Worm (Caenorhabditis elegans) whole organism, young adult: Measurements from ENCODE around the gene C05D12.3.

Experiments
- B0035.1 ChIP-seq: sonication (generic microtip); optimal IDR thresholded peaks from 2 replicates; lab custom pipeline; 2016; ENCODE audit warnings: missing genetic modification characterization, mild to moderate bottlenecking, missing compliant biosample characterization, missing genotype, missing genetic modification reagents
- B0261.1 ChIP-seq: sonication (generic microtip); optimal IDR thresholded peaks from 2 replicates; lab custom pipeline; 2016; ENCODE audit warnings: mild to moderate bottlenecking, missing genetic modification characterization, moderate library complexity, missing compliant biosample characterization
- B0336.3 ChIP-seq: fragments of 200-800 bp; sonication (Bioruptor generic); IDR thresholded peaks from 2 replicates; pipeline ENCODE4 v1.3.6; 2022; ENCODE audit warnings: missing genetic modification characterization, missing compliant biosample characterization
- C17E4.6 ChIP-seq: fragments of 200-800 bp; sonication (Bioruptor generic); IDR thresholded peaks from 2 replicates; pipeline ENCODE4 v1.3.6; 2022; ENCODE audit warnings: missing genetic modification reagents, missing genetic modification characterization, missing compliant biosample characterization
- F37B4.10 ChIP-seq: fragments of 200-800 bp; sonication (Bioruptor generic); IDR thresholded peaks from 2 replicates; pipeline ENCODE4 v1.3.6; 2022; ENCODE audit warnings: missing genetic modification characterization, missing compliant biosample characterization
- F52B5.7 ChIP-seq: sonication (generic microtip); optimal IDR thresholded peaks from 2 replicates; lab custom pipeline; 2016; ENCODE audit warnings: mild to moderate bottlenecking, missing genetic modification characterization, missing compliant biosample characterization
- F57A8.1 ChIP-seq: fragments of 200-800 bp; sonication (Bioruptor generic); optimal IDR thresholded peaks from 2 replicates; lab custom pipeline; 2018; ENCODE audit warnings: mild to moderate bottlenecking, missing genetic modification characterization, moderate library complexity, missing compliant biosample characterization
- K12H6.12 ChIP-seq: fragments of 200-800 bp; sonication (Bioruptor generic); optimal IDR thresholded peaks from 2 replicates; lab custom pipeline; 2018; ENCODE audit warnings: mild to moderate bottlenecking, missing genetic modification characterization, missing compliant biosample characterization
- Y67H2A.10 ChIP-seq: fragments of 200-800 bp; sonication (Bioruptor generic); conservative IDR thresholded peaks from 2 replicates; pipeline ENCODE4 v1.3.6; 2022; ENCODE audit warnings: missing genetic modification reagents, missing genetic modification characterization, missing compliant biosample characterization
- Y79H2A.3 ChIP-seq: fragments of 200-800 bp; sonication (Bioruptor generic); conservative IDR thresholded peaks from 2 replicates; pipeline ENCODE4 v1.3.6; 2022; ENCODE audit warnings: missing genetic modification reagents, missing genetic modification characterization, missing compliant biosample characterization
- Y95B8A.8 ChIP-seq: fragments of 200-800 bp; sonication (Bioruptor generic); IDR thresholded peaks from 2 replicates; pipeline ENCODE4 v1.3.6; 2022; ENCODE audit warnings: missing genetic modification reagents, missing genetic modification characterization, missing compliant biosample characterization
- aptf-2 ChIP-seq: fragments of 200-800 bp; sonication (Bioruptor generic); conservative IDR thresholded peaks from 2 replicates; pipeline ENCODE4 v1.3.6; 2022; ENCODE audit warnings: missing genetic modification reagents, missing genetic modification characterization, missing compliant biosample characterization
- attf-3 ChIP-seq: fragments of 200-800 bp; sonication (Bioruptor generic); conservative IDR thresholded peaks from 2 replicates; pipeline ENCODE4 v1.3.6; 2022; ENCODE audit warnings: missing genetic modification reagents, missing genetic modification characterization, missing compliant biosample characterization
- bed-1 ChIP-seq: fragments of 200-800 bp; sonication (Bioruptor generic); IDR thresholded peaks from 2 replicates; pipeline ENCODE4 v1.3.6; 2022; ENCODE audit warnings: missing genetic modification reagents, missing genetic modification characterization, missing compliant biosample characterization
- bed-2 ChIP-seq: fragments of 200-800 bp; sonication (Bioruptor generic); IDR thresholded peaks from 2 replicates; pipeline ENCODE4 v1.3.6; 2022; ENCODE audit warnings: missing genetic modification reagents, missing genetic modification characterization, missing compliant biosample characterization
- die-1 ChIP-seq: sonication (generic microtip); optimal IDR thresholded peaks from 2 replicates; lab custom pipeline; 2016; ENCODE audit warnings: missing genotype, mild to moderate bottlenecking, missing genetic modification characterization, missing compliant biosample characterization
- dox-1 ChIP-seq: fragments of 200-800 bp; sonication (Bioruptor generic); IDR thresholded peaks from 2 replicates; pipeline ENCODE4 v1.3.6; 2022; ENCODE audit warnings: missing genetic modification reagents, missing genetic modification characterization, missing compliant biosample characterization
- egl-18 ChIP-seq: fragments of 200-800 bp; sonication (Bioruptor generic); IDR thresholded peaks from 2 replicates; pipeline ENCODE4 v1.3.6; 2022; ENCODE audit warnings: missing genetic modification reagents, missing genetic modification characterization, missing compliant biosample characterization
- egl-44 ChIP-seq: fragments of 200-800 bp; sonication (Bioruptor generic); IDR thresholded peaks from 2 replicates; pipeline ENCODE4 v1.3.6; 2022; ENCODE audit warnings: missing genetic modification reagents, missing genetic modification characterization, missing compliant biosample characterization
- egrh-3 ChIP-seq: fragments of 200-800 bp; sonication (Bioruptor generic); IDR thresholded peaks from 2 replicates; pipeline ENCODE4 v1.3.6; 2022; ENCODE audit warnings: missing genetic modification reagents, missing genetic modification characterization, missing compliant biosample characterization
- fkh-3 ChIP-seq: sonication (generic microtip); optimal IDR thresholded peaks from 2 replicates; lab custom pipeline; 2016; ENCODE audit warnings: mild to moderate bottlenecking, missing genetic modification characterization, missing compliant biosample characterization
- him-1 ChIP-seq: sonication (generic microtip); optimal IDR thresholded peaks from 2 replicates; lab custom pipeline; 2016; ENCODE audit warnings: missing genotype, missing genetic modification reagents, missing genetic modification characterization, missing compliant biosample characterization
- hlh-12 ChIP-seq: sonication (generic microtip); optimal IDR thresholded peaks from 2 replicates; lab custom pipeline; 2016; ENCODE audit warnings: missing genetic modification characterization, missing compliant biosample characterization
- hmg-20 ChIP-seq: fragments of 200-800 bp; sonication (Bioruptor generic); IDR thresholded peaks from 2 replicates; pipeline ENCODE4 v1.3.6; 2022; ENCODE audit warnings: missing genetic modification reagents, missing genetic modification characterization, missing compliant biosample characterization
- hrde-1 ChIP-seq: sonication (generic microtip); optimal IDR thresholded peaks from 2 replicates; lab custom pipeline; 2016; ENCODE audit warnings: missing genetic modification characterization, mild to moderate bottlenecking, missing compliant biosample characterization, moderate library complexity, missing genotype, missing genetic modification reagents, borderline replicate concordance
- lag-1 ChIP-seq: fragments of 200-800 bp; sonication (Bioruptor generic); IDR thresholded peaks from 2 replicates; pipeline ENCODE4 v1.3.6; 2022; ENCODE audit warnings: missing genetic modification reagents, missing genetic modification characterization, missing compliant biosample characterization
- let-526 ChIP-seq: fragments of 200-800 bp; sonication (Bioruptor generic); IDR thresholded peaks from 2 replicates; pipeline ENCODE4 v1.3.6; 2022; ENCODE audit warnings: missing genetic modification reagents, missing genetic modification characterization, missing compliant biosample characterization
- lin-40 ChIP-seq: sonication (generic microtip); optimal IDR thresholded peaks from 2 replicates; lab custom pipeline; 2016; ENCODE audit warnings: missing genetic modification characterization, mild to moderate bottlenecking, missing compliant biosample characterization, missing genotype, missing genetic modification reagents
- lsl-1 ChIP-seq: fragments of 200-800 bp; sonication (Bioruptor generic); optimal IDR thresholded peaks from 2 replicates; lab custom pipeline; 2018; ENCODE audit warnings: mild to moderate bottlenecking, missing genetic modification characterization, moderate library complexity, missing compliant biosample characterization
- lsy-27 ChIP-seq: sonication (generic microtip); optimal IDR thresholded peaks from 2 replicates; lab custom pipeline; 2017; ENCODE audit warnings: missing genetic modification characterization, mild to moderate bottlenecking, missing compliant biosample characterization, antibody characterized with exemption, missing genotype, borderline replicate concordance; ENCODE audit not compliant: insufficient read depth
- madf-10 ChIP-seq: sonication (generic microtip); optimal IDR thresholded peaks from 2 replicates; lab custom pipeline; 2016; ENCODE audit warnings: mild to moderate bottlenecking, missing genetic modification characterization, missing compliant biosample characterization
- madf-6 ChIP-seq: fragments of 200-800 bp; sonication (Bioruptor generic); IDR thresholded peaks from 2 replicates; pipeline ENCODE4 v1.3.6; 2022; ENCODE audit warnings: missing genetic modification reagents, missing genetic modification characterization, missing compliant biosample characterization
- madf-8 ChIP-seq: fragments of 200-800 bp; sonication (Bioruptor generic); conservative IDR thresholded peaks from 2 replicates; pipeline ENCODE4 v1.3.6; 2022; ENCODE audit warnings: missing genetic modification reagents, missing genetic modification characterization, missing compliant biosample characterization
- mes-4 ChIP-seq: sonication (generic microtip); optimal IDR thresholded peaks from 2 replicates; lab custom pipeline; 2016; ENCODE audit warnings: missing genotype, missing genetic modification characterization, missing compliant biosample characterization
- mxl-1 ChIP-seq: sonication (generic microtip); optimal IDR thresholded peaks from 2 replicates; lab custom pipeline; 2016; ENCODE audit warnings: missing genetic modification characterization, missing compliant biosample characterization
- nhr-80 ChIP-seq: sonication (generic microtip); optimal IDR thresholded peaks from 2 replicates; lab custom pipeline; 2016; ENCODE audit warnings: missing genetic modification characterization, missing compliant biosample characterization
- rcor-1 ChIP-seq: fragments of 200-800 bp; sonication (Bioruptor generic); IDR thresholded peaks from 2 replicates; pipeline ENCODE4 v1.3.6; 2022; ENCODE audit warnings: missing genetic modification reagents, missing genetic modification characterization, missing compliant biosample characterization
- repo-1 ChIP-seq: sonication (generic microtip); optimal IDR thresholded peaks from 2 replicates; lab custom pipeline; 2017; ENCODE audit warnings: mild to moderate bottlenecking, missing genetic modification characterization, missing compliant biosample characterization
- snpc-1.3 ChIP-seq: sonication (generic microtip); optimal IDR thresholded peaks from 2 replicates; lab custom pipeline; 2017; ENCODE audit warnings: missing genetic modification characterization, mild to moderate bottlenecking, missing compliant biosample characterization, antibody characterized with exemption, moderate library complexity, missing genotype, missing genetic modification reagents; ENCODE audit not compliant: insufficient read depth
- somi-1 ChIP-seq: fragments of 200-800 bp; sonication (Bioruptor generic); optimal IDR thresholded peaks from 2 replicates; lab custom pipeline; 2018; ENCODE audit warnings: mild to moderate bottlenecking, missing genetic modification characterization, missing compliant biosample characterization
- sptf-2 ChIP-seq: fragments of 200-800 bp; sonication (Bioruptor generic); optimal IDR thresholded peaks from 2 replicates; lab custom pipeline; 2018; ENCODE audit warnings: mild to moderate bottlenecking, missing genetic modification characterization, missing compliant biosample characterization
- tbp1 ChIP-seq: fragments of 200-800 bp; sonication (Bioruptor generic); optimal IDR thresholded peaks from 2 replicates; lab custom pipeline; 2018; ENCODE audit warnings: mild to moderate bottlenecking, missing genetic modification characterization, missing compliant biosample characterization
- tlf-1 ChIP-seq: fragments of 200-800 bp; sonication (Bioruptor generic); optimal IDR thresholded peaks from 2 replicates; lab custom pipeline; 2018; ENCODE audit warnings: mild to moderate bottlenecking, missing genetic modification characterization, missing compliant biosample characterization
- unc-130 ChIP-seq: sonication (generic microtip); optimal IDR thresholded peaks from 2 replicates; lab custom pipeline; 2016; ENCODE audit warnings: missing genetic modification reagents, missing genetic modification characterization, missing compliant biosample characterization
- xnd-1 ChIP-seq: sonication (generic microtip); optimal IDR thresholded peaks from 2 replicates; lab custom pipeline; 2016; ENCODE audit warnings: missing genotype, missing genetic modification reagents, missing genetic modification characterization, missing compliant biosample characterization
- ztf-25 ChIP-seq: fragments of 200-800 bp; sonication (Bioruptor generic); IDR thresholded peaks from 2 replicates; pipeline ENCODE4 v1.3.6; 2022; ENCODE audit warnings: missing genetic modification reagents, missing genetic modification characterization, missing compliant biosample characterization
- ztf-26 ChIP-seq: sonication (generic microtip); optimal IDR thresholded peaks from 2 replicates; lab custom pipeline; 2017; ENCODE audit warnings: missing genetic modification characterization, missing compliant biosample characterization
- ztf-28 ChIP-seq: fragments of 200-800 bp; sonication (Bioruptor generic); IDR thresholded peaks from 2 replicates; pipeline ENCODE4 v1.3.6; 2022; ENCODE audit warnings: missing genetic modification reagents, missing genetic modification characterization, missing compliant biosample characterization

The C05D12.3 gene

DNA sequence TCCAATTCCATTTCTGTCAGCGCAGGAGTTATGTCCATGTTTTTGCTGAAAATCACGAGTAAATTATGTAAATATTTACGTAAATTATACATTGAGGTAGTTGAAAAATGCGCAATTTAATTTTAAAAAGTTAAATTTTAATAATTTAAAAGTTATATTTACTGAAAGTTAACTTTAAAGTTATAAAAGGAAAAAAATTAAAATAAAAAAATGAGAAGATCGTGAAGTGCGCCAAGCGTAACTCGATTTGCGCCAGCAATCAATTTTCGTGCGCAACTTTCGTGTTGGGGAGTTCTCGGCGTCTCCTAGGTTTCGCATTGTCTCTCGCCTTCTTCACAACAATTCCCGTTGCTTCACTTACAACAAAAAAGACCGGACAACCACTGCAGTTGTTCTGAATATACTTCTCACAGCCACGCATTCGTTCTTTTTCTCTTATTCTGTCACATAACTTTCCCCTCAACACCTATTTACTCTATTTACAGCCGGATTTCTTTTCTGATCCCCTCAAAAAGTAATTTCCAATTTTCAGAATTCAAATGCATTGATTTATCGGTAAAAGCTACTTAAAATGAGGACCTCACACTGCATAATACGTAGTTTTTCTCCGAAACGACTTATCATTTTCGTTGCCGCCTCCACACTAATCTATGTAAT lies 48.6 kb downstream of the C05D12.3 start, which contains the start of the genes metl-1 and W02B12.11 (continued):
- TF ChIP-seq Y79H2A.3 (GFP tag; lab: Robert Waterston, UW) (no peak), C17E4.6 (GFP tag; lab: Robert Waterston, UW) (peak; percentile 67; the same call in 1 of the 2 replicates), sptf-2 (GFP tag; lab: Kevin White, UChicago) (no peak), hmg-20 (GFP tag; lab: Robert Waterston, UW) (peak; percentile 80), attf-3 (GFP tag; lab: Robert Waterston, UW) (peak; percentile 69), lsl-1 (GFP tag; lab: Kevin White, UChicago) (peak; percentile 75), die-1 (tag; lab: Kevin White, UChicago) (peak; percentile 33), mxl-1 (tag; lab: Kevin White, UChicago) (no peak), hrde-1 (tag; lab: Kevin White, UChicago) (no peak), egl-18 (GFP tag; lab: Robert Waterston, UW) (0 out of 2 replicates have a peak, but pooled peaks have one; percentile 38), F37B4.10 (GFP tag; lab: Robert Waterston, UW) (no peak), egrh-3 (GFP tag; lab: Robert Waterston, UW) (no peak), mes-4 (tag; lab: Kevin White, UChicago) (no peak), aptf-2 (GFP tag; lab: Robert Waterston, UW) (no peak), tlf-1 (peak; percentile 74), dox-1 (peak; percentile 89), Y67H2A.10 (GFP tag; lab: Robert Waterston, UW) (no peak), lag-1 (no peak), somi-1 (GFP tag; lab: Kevin White, UChicago) (peak; percentile 50), hlh-12 (no peak), tbp1 (GFP tag; lab: Kevin White, UChicago) (peak; percentile 68), fkh-3 (tag; lab: Kevin White, UChicago) (no peak), egl-44 (GFP tag; lab: Robert Waterston, UW) (no peak), nhr-80 (peak; percentile 55), unc-130 (GFP tag; lab: Kevin White, UChicago) (peak; percentile 8), madf-10 (tag; lab: Kevin White, UChicago) (peak; percentile 50), B0035.1 (tag; lab: Kevin White, UChicago) (peak; percentile 9), xnd-1 (tag; lab: Kevin White, UChicago) (peak; percentile 61), lsy-27 (tag; lab: Kevin White, UChicago) (no peak), snpc-1.3 (tag; lab: Kevin White, UChicago) (no peak), him-1 (no peak), bed-1 (GFP tag; lab: Robert Waterston, UW) (no peak), ztf-26 (peak; percentile 44), madf-6 (GFP tag; lab: Robert Waterston, UW) (peak; percentile 91), ztf-28 (GFP tag; lab: Robert Waterston, UW) (no peak), K12H6.12 (peak; percentile 23), F57A8.1 (GFP tag; lab: Kevin White, UChicago) (no peak), B0336.3 (GFP tag; lab: Robert Waterston, UW) (peak; percentile 85), bed-2 (GFP tag; lab: Robert Waterston, UW) (no peak), B0261.1 (tag; lab: Kevin White, UChicago) (peak; percentile 3), F52B5.7 (tag; lab: Kevin White, UChicago) (no peak), ztf-25 (GFP tag; lab: Robert Waterston, UW) (no peak), repo-1 (tag; lab: Kevin White, UChicago) (peak; percentile 70), let-526 (GFP tag; lab: Robert Waterston, UW) (no peak), lin-40 (tag; lab: Kevin White, UChicago) (peak; percentile 88), Y95B8A.8 (GFP tag; lab: Robert Waterston, UW) (no peak), rcor-1 (GFP tag; lab: Robert Waterston, UW) (peak; percentile 92), madf-8 (peak; percentile 67)
